Fruit fly (Drosophila melanogaster): Measurements from ENCODE around the gene VAChT.

VAChT gene

DNA sequence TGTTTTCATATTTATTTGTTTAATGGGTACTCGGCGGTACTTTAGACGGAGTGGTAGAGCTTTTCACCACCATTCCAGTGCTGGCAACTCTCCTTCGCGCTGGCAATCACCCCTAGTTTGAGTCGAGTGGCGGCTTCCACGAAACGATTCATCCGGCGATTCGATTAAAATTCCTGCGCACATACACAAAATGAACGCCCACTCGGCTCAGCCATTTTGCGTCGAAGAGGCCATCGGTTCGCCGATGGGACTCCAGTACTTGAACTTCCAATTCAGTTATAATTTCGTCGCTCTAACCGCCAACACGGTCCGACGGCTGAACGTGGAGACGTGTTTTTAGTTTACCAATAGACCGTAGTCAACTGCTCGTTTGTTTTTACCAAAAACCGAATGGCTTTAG lies 25.0 kb upstream of the VAChT start, which contains the start of the genes CG46318 and ChT:
CG46318 (plus strand) TSS at position 273 of the 400 bp plus-strand sequence.
ChT (plus strand) TSS at position 273 of the 400 bp plus-strand sequence.
- TF ChIP-seq D1 (tag; optimal IDR thresholded peaks at IDR 0.05) (no peak), Pif1B (GFP tag; optimal IDR thresholded peaks at IDR 0.05) (no peak), CG17806 (tag; optimal IDR thresholded peaks at IDR 0.05) (no peak), CG9948 (tag; optimal IDR thresholded peaks at IDR 0.05) (no peak), CG12605 (GFP tag; IDR thresholded peaks at IDR 0.05) (no peak)

DNA sequence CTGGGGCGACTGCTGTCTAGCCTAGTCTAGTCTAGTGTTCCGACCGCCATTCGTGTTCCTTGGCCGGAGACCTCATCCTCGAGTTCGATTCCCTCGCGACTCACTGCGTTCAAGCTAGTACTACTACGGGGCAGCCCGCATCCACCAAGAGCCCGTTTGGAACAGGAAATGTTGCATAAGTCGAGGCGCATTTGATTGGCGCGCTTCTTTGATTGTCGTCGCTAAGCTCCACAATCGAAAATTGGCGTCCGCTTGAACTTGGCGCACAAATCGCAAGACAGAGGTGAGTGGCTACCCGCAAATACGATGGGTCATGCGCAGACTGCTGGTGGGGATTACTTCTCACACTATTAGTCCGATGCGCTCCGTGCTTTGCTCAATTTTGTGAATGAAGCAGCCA lies 24.2 kb upstream of the VAChT start:
- TF ChIP-seq CG12605 (GFP tag; IDR thresholded peaks at IDR 0.05) = no peak
- no peak for TF ChIP-seq CG32121 (GFP tag; IDR thresholded peaks at IDR 0.05)
- no peak for TF ChIP-seq CG13204 (GFP tag; optimal IDR thresholded peaks at IDR 0.05)
- TF ChIP-seq CG4496 (GFP tag; IDR thresholded peaks at IDR 0.05) = no peak
- TF ChIP-seq CG9948 (tag; optimal IDR thresholded peaks at IDR 0.05) = no peak
- no peak for TF ChIP-seq CG14655 (GFP tag; optimal IDR thresholded peaks at IDR 0.05)
- TF ChIP-seq CG17806 (tag; optimal IDR thresholded peaks at IDR 0.05) = no peak
- no peak for TF ChIP-seq fd96Ca (GFP tag; IDR thresholded peaks at IDR 0.05)
- TF ChIP-seq rn (GFP tag; IDR thresholded peaks at IDR 0.05) = no peak
- TF ChIP-seq Pif1B (GFP tag; optimal IDR thresholded peaks at IDR 0.05) = no peak
- no peak for TF ChIP-seq CG8301 (tag; optimal IDR thresholded peaks at IDR 0.05)
- TF ChIP-seq CG8159 (tag; optimal IDR thresholded peaks at IDR 0.05) = no peak

DNA sequence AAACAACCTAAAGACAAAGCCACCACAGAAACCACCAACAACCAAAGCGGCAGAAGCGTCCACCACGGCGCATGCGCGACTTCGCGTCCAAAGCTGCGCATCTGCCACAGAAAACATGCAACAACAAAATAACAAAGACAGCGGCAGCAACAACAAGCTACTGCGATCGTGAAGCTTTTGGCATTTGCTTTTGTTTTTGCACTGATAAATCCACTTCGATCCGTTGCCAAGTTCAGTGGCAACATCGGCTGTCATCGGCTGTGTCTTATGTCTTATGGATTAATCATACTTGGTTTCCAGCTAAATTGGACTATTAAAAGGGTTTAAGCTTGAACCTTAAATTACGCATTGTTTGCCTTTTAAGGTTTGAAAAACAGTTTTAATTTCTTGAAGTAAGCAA lies 12.7 kb upstream of the VAChT start, which contains the start of gene Muc91C:
Muc91C (minus strand) TSS at position 101 of the 400 bp plus-strand sequence.
- TF ChIP-seq gl (tag; optimal IDR thresholded peaks at IDR 0.05) (no peak), D1 (tag; optimal IDR thresholded peaks at IDR 0.05) (no peak), fd96Ca (GFP tag; IDR thresholded peaks at IDR 0.05) (no peak), CG17806 (tag; optimal IDR thresholded peaks at IDR 0.05) (no peak), Pif1A (GFP tag; optimal IDR thresholded peaks at IDR 0.05) (no peak), CG14655 (GFP tag; optimal IDR thresholded peaks at IDR 0.05) (no peak), CG12605 (GFP tag; IDR thresholded peaks at IDR 0.05) (no peak), Snoo (tag; optimal IDR thresholded peaks at IDR 0.05) (no peak), CG9948 (tag; optimal IDR thresholded peaks at IDR 0.05) (no peak)

DNA sequence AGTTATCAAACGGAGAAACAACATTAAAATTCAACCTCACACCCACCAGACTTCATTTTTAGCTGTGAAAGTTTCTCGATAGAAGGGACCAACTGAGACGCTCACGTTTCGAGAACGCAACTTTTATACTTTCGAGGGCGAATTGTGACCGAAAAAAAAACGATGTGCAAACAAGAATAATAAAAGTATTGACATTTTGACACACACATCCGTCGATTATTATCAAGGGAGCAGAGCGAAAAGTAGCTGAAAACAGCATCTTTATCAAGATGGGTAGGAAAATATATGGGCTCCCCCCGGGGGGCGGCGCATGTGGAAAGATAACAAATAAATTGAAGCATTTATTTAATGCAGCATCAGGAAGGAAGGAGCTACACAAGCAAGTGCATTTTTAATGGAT lies 11.7 kb upstream of the VAChT start, which contains the start of gene CG14300:
CG14300 (minus strand) TSS at position 101 of the 400 bp plus-strand sequence.
- no peak for TF ChIP-seq Pif1A (GFP tag; optimal IDR thresholded peaks at IDR 0.05)
- TF ChIP-seq CG12605 (GFP tag; IDR thresholded peaks at IDR 0.05) = no peak
- no peak for TF ChIP-seq CG17806 (tag; optimal IDR thresholded peaks at IDR 0.05)
- TF ChIP-seq CG14655 (GFP tag; optimal IDR thresholded peaks at IDR 0.05) = no peak
- TF ChIP-seq gl (tag; optimal IDR thresholded peaks at IDR 0.05) = no peak
- no peak for TF ChIP-seq Pif1B (GFP tag; optimal IDR thresholded peaks at IDR 0.05)
- TF ChIP-seq CG9948 (tag; optimal IDR thresholded peaks at IDR 0.05) = no peak
- TF ChIP-seq rn (GFP tag; IDR thresholded peaks at IDR 0.05) = no peak
- TF ChIP-seq fd96Ca (GFP tag; IDR thresholded peaks at IDR 0.05) = no peak
- no peak for TF ChIP-seq CG34367 (tag; optimal IDR thresholded peaks at IDR 0.05)
- TF ChIP-seq CG15710 (tag; optimal IDR thresholded peaks at IDR 0.05) = no peak
- TF ChIP-seq Snoo (tag; optimal IDR thresholded peaks at IDR 0.05) = no peak
- TF ChIP-seq D1 (tag; optimal IDR thresholded peaks at IDR 0.05) = no peak
- TF ChIP-seq CG8159 (tag; optimal IDR thresholded peaks at IDR 0.05) = no peak
- no peak for TF ChIP-seq CG32121 (GFP tag; IDR thresholded peaks at IDR 0.05)
- TF ChIP-seq CG8301 (tag; optimal IDR thresholded peaks at IDR 0.05) = no peak

DNA sequence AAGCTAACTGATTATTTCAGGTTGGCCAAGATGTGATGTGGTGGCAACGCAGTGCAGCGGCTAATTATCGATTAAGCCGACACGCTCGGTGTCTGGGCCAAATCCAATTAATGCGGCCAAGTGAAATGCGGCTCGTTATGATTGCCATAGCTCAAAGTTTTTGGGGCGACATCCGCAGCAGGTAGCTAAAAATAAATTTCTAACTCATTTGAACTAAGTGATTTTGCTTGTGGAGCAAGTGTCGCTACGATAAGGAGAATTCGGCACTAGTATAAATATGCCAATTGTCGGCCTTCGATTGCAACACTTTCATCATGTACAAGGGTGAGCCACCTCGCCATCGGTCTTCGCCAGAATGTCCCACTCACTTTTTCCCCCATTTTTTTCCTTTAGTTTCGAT lies 10.3 kb upstream of the VAChT start, which contains the start of gene CG34282:
CG34282 (plus strand) TSS at position 301 of the 400 bp plus-strand sequence.
- no peak for TF ChIP-seq Ets98B (GFP tag; IDR thresholded peaks at IDR 0.05)
- TF ChIP-seq CG13204 (GFP tag; optimal IDR thresholded peaks at IDR 0.05) = no peak
- no peak for TF ChIP-seq CG14655 (GFP tag; optimal IDR thresholded peaks at IDR 0.05)
- no peak for TF ChIP-seq EcR (GFP tag; optimal IDR thresholded peaks at IDR 0.05)
- no peak for TF ChIP-seq CG8159 (tag; optimal IDR thresholded peaks at IDR 0.05)
- TF ChIP-seq Pif1B (GFP tag; optimal IDR thresholded peaks at IDR 0.05) = no peak
- no peak for TF ChIP-seq CG10348 (GFP tag; IDR thresholded peaks at IDR 0.05)
- TF ChIP-seq D1 (tag; optimal IDR thresholded peaks at IDR 0.05) = no peak
- TF ChIP-seq CG9948 (tag; optimal IDR thresholded peaks at IDR 0.05) = no peak
- TF ChIP-seq CG8301 (tag; optimal IDR thresholded peaks at IDR 0.05) = no peak
- TF ChIP-seq gl (tag; optimal IDR thresholded peaks at IDR 0.05) = no peak
- no peak for TF ChIP-seq CG4496 (GFP tag; IDR thresholded peaks at IDR 0.05)
- TF ChIP-seq Snoo (tag; optimal IDR thresholded peaks at IDR 0.05) = no peak
- TF ChIP-seq fd96Ca (GFP tag; IDR thresholded peaks at IDR 0.05) = no peak
- TF ChIP-seq CG32121 (GFP tag; IDR thresholded peaks at IDR 0.05) = no peak
- no peak for TF ChIP-seq CG12605 (GFP tag; IDR thresholded peaks at IDR 0.05)
- TF ChIP-seq Pif1A (GFP tag; optimal IDR thresholded peaks at IDR 0.05) = no peak

DNA sequence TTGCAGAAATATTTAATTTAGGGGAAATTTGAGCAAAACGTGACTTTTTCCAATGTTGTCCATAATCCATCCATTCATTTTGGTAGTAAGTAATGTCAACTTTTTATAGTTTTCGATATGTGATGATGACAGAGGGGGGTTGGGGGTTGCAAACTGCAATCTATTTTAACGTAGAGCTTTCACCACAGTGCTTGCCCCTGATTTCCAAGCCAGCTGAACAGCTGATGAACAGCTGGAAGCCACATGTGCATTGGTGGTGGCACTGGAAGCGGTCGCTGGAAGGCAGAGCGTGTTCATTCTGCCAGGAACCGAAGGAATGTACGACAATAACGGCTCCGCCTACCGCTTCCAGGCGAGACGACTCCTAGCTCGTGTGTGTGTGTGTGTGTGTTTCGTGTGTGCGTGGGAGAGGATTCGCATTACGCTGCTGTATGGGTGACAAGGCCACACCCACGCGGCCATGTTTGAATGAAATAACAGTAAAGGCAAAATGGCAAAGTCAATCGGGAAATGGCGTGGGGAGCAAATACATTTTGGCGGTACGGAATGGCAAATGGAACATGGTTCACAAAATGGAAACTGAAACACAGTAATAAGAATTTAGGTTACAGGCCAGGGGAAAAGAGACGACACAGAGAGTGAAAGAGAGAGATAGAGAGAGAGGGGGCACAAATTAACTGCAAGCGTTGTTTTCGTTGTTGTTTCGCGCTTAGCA lies 6.3 kb upstream of the VAChT start:
- TF ChIP-seq CG14655 (GFP tag; optimal IDR thresholded peaks at IDR 0.05) = no peak
- no peak for TF ChIP-seq CG9948 (tag; optimal IDR thresholded peaks at IDR 0.05)
- TF ChIP-seq D1 (tag; optimal IDR thresholded peaks at IDR 0.05) = no peak
- TF ChIP-seq gl (tag; optimal IDR thresholded peaks at IDR 0.05) = no peak

All from whole organism, pupa.